Worm (Caenorhabditis elegans): Measurements from ENCODE around the gene sto-4.

sto-4 gene

DNA sequence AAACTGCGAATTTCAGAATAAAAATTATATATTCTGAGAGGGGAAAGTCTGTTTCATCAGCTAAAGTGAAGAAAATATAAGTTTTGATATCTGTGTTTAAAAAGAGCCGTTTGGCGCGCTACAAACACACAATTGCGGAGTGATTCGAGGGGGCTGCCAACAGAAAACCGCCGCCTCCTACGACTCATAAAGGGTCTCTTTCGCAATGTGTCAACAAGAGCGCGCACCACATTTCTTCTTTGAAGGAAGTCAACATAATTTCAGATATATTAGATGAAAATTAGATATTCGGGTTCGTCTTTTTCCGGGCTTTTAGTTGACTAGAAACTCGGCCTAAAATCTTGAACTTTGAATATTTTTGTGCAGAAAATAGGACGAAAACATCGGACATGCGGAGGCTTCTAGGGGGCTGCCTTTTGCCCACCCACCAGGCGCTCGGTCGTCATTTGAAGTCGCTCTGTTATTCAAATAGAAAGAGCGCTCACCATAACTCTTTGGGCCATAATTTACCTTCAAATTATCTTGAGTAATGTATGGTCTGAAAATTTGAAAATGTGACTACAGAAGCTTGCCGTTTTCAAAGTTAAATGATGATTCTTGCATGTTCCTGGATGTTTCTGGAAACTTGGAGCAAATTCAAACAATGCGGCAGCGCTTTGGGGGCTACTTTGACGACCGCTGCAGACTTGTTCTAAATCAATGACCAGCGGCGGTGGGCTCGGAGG lies 38.0 kb upstream of the sto-4 start (continued):
- TF ChIP-seq daf-12 (tag; optimal IDR thresholded peaks at IDR 0.05), result no peak
- TF ChIP-seq dve-1 (tag; optimal IDR thresholded peaks at IDR 0.05; ENCODE audit: insufficient read depth), result peak; percentile 77
- TF ChIP-seq nhr-6 (tag; optimal IDR thresholded peaks at IDR 0.05), result peak; percentile 84
- no peak for TF ChIP-seq snpc-4 (tag; optimal IDR thresholded peaks at IDR 0.05)
- 0 out of 2 replicates have a peak, but pooled peaks have one; percentile 42 for TF ChIP-seq tag-97 (GFP tag; IDR thresholded peaks at IDR 0.05)
- TF ChIP-seq nhr-237 (tag; optimal IDR thresholded peaks at IDR 0.05), result peak; percentile 76
- TF ChIP-seq fos-1 (tag; optimal IDR thresholded peaks at IDR 0.05), result peak; percentile 80
- TF ChIP-seq nhr-28 (tag; optimal IDR thresholded peaks at IDR 0.05), result peak; percentile 86
- TF ChIP-seq D1046.2 (GFP tag; IDR thresholded peaks at IDR 0.05), result peak; percentile 84; the same call in 1 of the 2 replicates
- peak; percentile 90 for TF ChIP-seq F37D6.2 (tag; optimal IDR thresholded peaks at IDR 0.05)
- TF ChIP-seq daf-8 (GFP tag; IDR thresholded peaks at IDR 0.05), result peak; percentile 91
- TF ChIP-seq egl-27 (tag; optimal IDR thresholded peaks at IDR 0.05), result no peak
- peak; percentile 75 for TF ChIP-seq madf-9 (GFP tag; conservative IDR thresholded peaks at IDR 0.05)
- no peak for TF ChIP-seq unc-130 (GFP tag; optimal IDR thresholded peaks at IDR 0.05)
- TF ChIP-seq set-16 (GFP tag; IDR thresholded peaks at IDR 0.05), result peak; percentile 76
- peak; percentile 61; the same call in 1 of the 2 replicates for TF ChIP-seq arid-1 (GFP tag; conservative IDR thresholded peaks at IDR 0.05)
- TF ChIP-seq saeg-2 (GFP tag; IDR thresholded peaks at IDR 0.05), result peak; percentile 94
- TF ChIP-seq snpc-1.2 (GFP tag; IDR thresholded peaks at IDR 0.05), result no peak
- peak; percentile 68 for TF ChIP-seq mes-2 (tag; optimal IDR thresholded peaks at IDR 0.05; ENCODE audit: poor library complexity, severe bottlenecking)
- TF ChIP-seq dmd-9 (GFP tag; IDR thresholded peaks at IDR 0.05), result peak; percentile 56; the same call in 1 of the 2 replicates
- peak; percentile 67 to 81 for TF ChIP-seq mdl-1 (tag; optimal IDR thresholded peaks at IDR 0.05)
- TF ChIP-seq nhr-48 (tag; optimal IDR thresholded peaks at IDR 0.05), result peak; percentile 94
- peak; percentile 95 for TF ChIP-seq spr-3 (GFP tag; optimal IDR thresholded peaks at IDR 0.05)
- TF ChIP-seq cey-2 (tag; optimal IDR thresholded peaks at IDR 0.05; ENCODE audit: borderline replicate concordance, insufficient read depth), result no peak
- TF ChIP-seq daf-16 (GFP tag; optimal IDR thresholded peaks at IDR 0.05), result peak; percentile 83 to 85
- peak; percentile 77 for TF ChIP-seq daf-16 (tag; optimal IDR thresholded peaks at IDR 0.05)
- peak; percentile 61 for TF ChIP-seq lin-13 (GFP tag; optimal IDR thresholded peaks at IDR 0.05)
- peak; percentile 94 for TF ChIP-seq gei-8 (GFP tag; optimal IDR thresholded peaks at IDR 0.05)
- peak; percentile 90 for TF ChIP-seq ctbp-1 (GFP tag; IDR thresholded peaks at IDR 0.05)
- no peak for TF ChIP-seq ceh-62 (tag; optimal IDR thresholded peaks at IDR 0.05)
- TF ChIP-seq duxl-1 (tag; optimal IDR thresholded peaks at IDR 0.05; ENCODE audit: poor library complexity), result peak; percentile 80
- no peak for TF ChIP-seq aly-2 (tag; optimal IDR thresholded peaks at IDR 0.05)
- TF ChIP-seq zfp-2 (tag; optimal IDR thresholded peaks at IDR 0.05), result peak; percentile 73
- peak; percentile 96 for TF ChIP-seq nhr-102 (tag; optimal IDR thresholded peaks at IDR 0.05)
- peak; percentile 69 for TF ChIP-seq mxl-2 (GFP tag; conservative IDR thresholded peaks at IDR 0.05)
- peak; percentile 65 for TF ChIP-seq nhr-11 (tag; optimal IDR thresholded peaks at IDR 0.05)
- peak; percentile 86; the same call in 1 of the 2 replicates for TF ChIP-seq php-3 (GFP tag; IDR thresholded peaks at IDR 0.05)
- TF ChIP-seq rbr-2 (tag; optimal IDR thresholded peaks at IDR 0.05), result peak; percentile 97
- no peak for TF ChIP-seq Y105C5A.15 (GFP tag; IDR thresholded peaks at IDR 0.05)
- TF ChIP-seq ceh-20 (GFP tag; IDR thresholded peaks at IDR 0.05), result peak; percentile 97
- TF ChIP-seq Y48G9A.11 (GFP tag; IDR thresholded peaks at IDR 0.05), result peak; percentile 54; the same call in 1 of the 2 replicates
- no peak; the same call in none of the 2 replicates for TF ChIP-seq egl-43 (GFP tag; IDR thresholded peaks at IDR 0.05)
- TF ChIP-seq vab-7 (GFP tag; IDR thresholded peaks at IDR 0.05), result peak; percentile 79; the same call in 1 of the 2 replicates
- TF ChIP-seq mxl-3 (GFP tag; optimal IDR thresholded peaks at IDR 0.05), result peak; percentile 32
- TF ChIP-seq hlh-11 (tag; optimal IDR thresholded peaks at IDR 0.05), result peak; percentile 98
- no peak for TF ChIP-seq nhr-76 (tag; optimal IDR thresholded peaks at IDR 0.05)
- TF ChIP-seq ztf-7 (tag; optimal IDR thresholded peaks at IDR 0.05), result no peak
- no peak for TF ChIP-seq ZK337.2 (GFP tag; IDR thresholded peaks at IDR 0.05)
- TF ChIP-seq attf-4 (tag; optimal IDR thresholded peaks at IDR 0.05), result peak; percentile 44
- TF ChIP-seq mep-1 (tag; optimal IDR thresholded peaks at IDR 0.05), result peak; percentile 97

All from whole organism, L4 larva.